Worm (Caenorhabditis elegans) whole organism, early embryonic: Measurements from ENCODE around the gene T14G8.4.
A peak's percentile ranks its signal among the peaks of the same experiment; 100 is the strongest.

Experiments used
- B0310.2 ChIP-seq: sonication (generic microtip); optimal IDR thresholded peaks from 2 replicates; lab custom pipeline; 2016; ENCODE audit warnings: mild to moderate bottlenecking, missing genetic modification characterization, missing compliant biosample characterization
- F13C5.2 ChIP-seq: sonication (generic microtip); optimal IDR thresholded peaks from 2 replicates; lab custom pipeline; 2017; ENCODE audit warnings: mild to moderate bottlenecking, missing genetic modification characterization, inconsistent platforms, missing compliant biosample characterization
- aly-1 ChIP-seq: sonication (generic microtip); optimal IDR thresholded peaks from 2 replicates; lab custom pipeline; 2016; ENCODE audit warnings: missing genetic modification characterization, missing compliant biosample characterization
- ama-1 ChIP-seq: fragments of 150-350 bp; optimal IDR thresholded peaks from 2 replicates; lab custom pipeline; 2014
- ceh-13 ChIP-seq: fragments of 200-800 bp; sonication (Bioruptor generic); optimal IDR thresholded peaks from 2 replicates; lab custom pipeline; 2018; ENCODE audit warnings: mild to moderate bottlenecking, missing genetic modification characterization, missing compliant biosample characterization
- ceh-36 ChIP-seq: sonication (generic microtip); optimal IDR thresholded peaks from 2 replicates; lab custom pipeline; 2016; ENCODE audit warnings: missing genetic modification characterization, inconsistent platforms, missing compliant biosample characterization
- ets-7 ChIP-seq: sonication (generic microtip); optimal IDR thresholded peaks from 2 replicates; lab custom pipeline; 2016; ENCODE audit warnings: missing genotype, missing genetic modification characterization, missing compliant biosample characterization
- flt-1 ChIP-seq: fragments of 200-800 bp; sonication (Bioruptor generic); IDR thresholded peaks from 2 replicates; pipeline ENCODE4 v1.3.6; 2022; ENCODE audit warnings: missing genetic modification characterization, missing compliant biosample characterization
- hmbx-1 ChIP-seq: sonication (generic microtip); optimal IDR thresholded peaks from 2 replicates; lab custom pipeline; 2016; ENCODE audit warnings: mild to moderate bottlenecking, missing genetic modification characterization, missing compliant biosample characterization
- hmg-4 ChIP-seq: fragments of 200-800 bp; sonication (Bioruptor generic); optimal IDR thresholded peaks from 2 replicates; lab custom pipeline; 2018; ENCODE audit warnings: mild to moderate bottlenecking, missing genetic modification characterization, missing compliant biosample characterization
- hnd-1 ChIP-seq: sonication (generic microtip); optimal IDR thresholded peaks from 2 replicates; lab custom pipeline; 2016; ENCODE audit warnings: missing genetic modification characterization, missing compliant biosample characterization
- pes-1 ChIP-seq: fragments of 200-800 bp; sonication (Bioruptor generic); IDR thresholded peaks from 2 replicates; pipeline ENCODE4 v1.3.6; 2022; ENCODE audit warnings: missing genetic modification reagents, missing genetic modification characterization, missing compliant biosample characterization
- scrt-1 ChIP-seq: fragments of 200-800 bp; sonication (Bioruptor generic); IDR thresholded peaks from 2 replicates; pipeline ENCODE4 v1.3.6; 2022; ENCODE audit warnings: missing genetic modification characterization, missing compliant biosample characterization
- sea-1 ChIP-seq: fragments of 200-800 bp; sonication (Bioruptor generic); conservative IDR thresholded peaks from 2 replicates; pipeline ENCODE4 v1.3.6; 2022; ENCODE audit warnings: missing genetic modification characterization, missing compliant biosample characterization
- tbx-11 ChIP-seq: fragments of 200-800 bp; sonication (Bioruptor generic); IDR thresholded peaks from 2 replicates; pipeline ENCODE4 v1.3.6; 2022; ENCODE audit warnings: missing genetic modification characterization, missing compliant biosample characterization
- tbx-37 ChIP-seq: fragments of 200-800 bp; sonication (Bioruptor generic); conservative IDR thresholded peaks from 2 replicates; pipeline ENCODE4 v1.3.6; 2022; ENCODE audit warnings: missing genetic modification reagents, missing genetic modification characterization, missing compliant biosample characterization
- tra-4 ChIP-seq: sonication (generic microtip); optimal IDR thresholded peaks from 2 replicates; lab custom pipeline; 2017; ENCODE audit warnings: missing genetic modification characterization, missing compliant biosample characterization

The T14G8.4 gene

DNA sequence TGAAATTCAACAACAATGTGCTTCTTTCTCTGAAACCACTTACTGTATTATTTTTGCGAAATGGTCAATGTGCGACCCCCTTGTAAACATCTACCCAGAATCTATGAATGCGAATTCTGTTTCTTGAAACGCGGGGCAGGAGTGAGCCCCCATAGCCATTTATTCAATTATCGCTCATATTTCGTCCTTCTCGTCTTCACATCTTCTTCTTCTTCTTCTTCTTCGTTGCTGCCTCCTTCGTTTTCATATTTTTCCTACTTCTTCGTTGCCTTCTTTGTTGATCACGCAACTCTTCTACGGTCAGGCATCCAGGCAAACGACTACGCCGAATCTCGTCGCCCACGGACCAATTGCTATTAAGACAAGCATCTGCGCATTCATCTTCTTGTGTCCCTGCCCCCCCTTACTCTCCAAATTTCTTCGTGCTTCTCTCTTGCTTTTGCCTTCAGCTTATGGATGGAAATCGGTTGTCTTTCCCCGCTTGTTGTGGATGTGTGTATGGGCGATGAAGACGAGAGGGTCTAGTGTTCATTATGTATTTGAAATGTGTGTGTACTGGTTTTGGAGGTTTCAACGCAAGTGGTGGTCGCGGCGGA is 38.5 kb upstream of the T14G8.4 start:
- TF ChIP-seq hnd-1, result no peak
- no peak for TF ChIP-seq B0310.2 (tag; lab: Kevin White, UChicago)
- TF ChIP-seq ama-1 (lab: Kevin White, UChicago), result no peak
- peak; percentile 44 for TF ChIP-seq hmg-4 (GFP tag; lab: Kevin White, UChicago)
- TF ChIP-seq sea-1 (GFP tag; lab: Robert Waterston, UW), result no peak

DNA sequence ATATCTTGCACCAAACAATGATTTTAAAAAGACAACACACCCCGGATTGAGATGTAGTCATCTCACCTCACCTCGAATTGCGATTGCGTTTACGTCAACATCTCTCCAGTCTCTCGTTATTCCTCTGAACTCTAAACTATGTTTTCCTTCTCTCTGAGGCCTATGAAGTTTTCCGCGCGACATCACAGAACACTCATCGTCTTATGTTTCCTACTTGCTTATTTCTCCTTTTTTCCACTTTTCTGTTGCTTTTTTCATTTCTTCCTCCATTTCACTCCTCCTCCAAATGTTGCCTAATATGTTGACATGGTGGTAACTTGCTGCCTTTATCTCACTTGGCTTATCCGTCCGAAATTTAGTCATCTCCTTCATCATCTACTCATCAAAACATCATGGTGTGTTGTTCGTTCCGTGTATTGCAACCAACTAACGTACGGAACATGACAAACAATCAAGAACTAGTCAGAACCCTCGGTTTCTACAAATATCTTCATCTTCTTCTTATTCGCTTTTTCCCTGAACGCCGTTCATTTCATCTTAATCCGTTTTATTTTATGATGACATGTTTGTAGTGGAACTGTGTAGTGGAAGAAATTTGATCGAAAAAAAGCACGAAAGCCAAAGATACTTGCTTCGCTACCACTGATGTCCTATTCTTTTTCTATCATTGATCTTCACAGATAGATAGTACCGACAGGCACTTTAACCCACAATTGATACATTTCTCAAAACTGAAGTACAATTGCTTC is 35.6 kb upstream of the T14G8.4 start:
- TF ChIP-seq hmg-4 (GFP tag; lab: Kevin White, UChicago) (no peak), pes-1 (GFP tag; lab: Robert Waterston, UW) (no peak), hnd-1 (no peak), tbx-11 (GFP tag; lab: Robert Waterston, UW) (no peak), tbx-37 (GFP tag; lab: Robert Waterston, UW) (no peak), hmbx-1 (tag; lab: Kevin White, UChicago) (no peak), tra-4 (no peak), F13C5.2 (tag; lab: Kevin White, UChicago) (no peak), scrt-1 (GFP tag; lab: Robert Waterston, UW) (no peak), ceh-36 (tag; lab: Kevin White, UChicago) (no peak)

DNA sequence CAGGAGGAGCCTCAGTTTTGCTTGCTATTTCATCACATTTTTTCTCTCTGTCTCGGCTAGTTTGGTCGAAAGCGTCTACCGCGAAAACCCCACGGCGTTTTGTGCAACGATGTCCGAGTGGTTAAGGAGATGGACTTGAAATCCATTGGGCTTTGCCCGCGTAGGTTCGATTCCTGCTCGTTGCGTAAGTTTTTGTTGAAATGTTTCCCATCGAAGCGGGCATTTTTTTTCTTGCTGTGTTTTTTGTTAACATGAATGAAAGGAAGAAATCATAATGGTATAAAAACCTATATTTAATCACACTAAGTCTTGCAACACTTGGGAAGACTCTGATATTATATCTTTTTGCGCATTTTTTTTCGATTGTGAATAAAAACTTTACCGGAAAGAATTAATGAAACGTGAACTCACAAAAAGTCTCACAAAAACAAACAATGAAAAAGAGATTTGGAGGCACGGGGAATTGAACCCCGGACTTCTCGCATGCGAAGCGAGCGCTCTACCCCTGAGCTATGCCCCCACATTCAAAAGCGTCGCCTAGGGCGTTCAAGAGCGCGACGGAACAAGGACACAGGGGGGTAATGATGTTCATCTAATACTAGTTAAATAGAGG is 26.2 kb upstream of the T14G8.4 start:
- TF ChIP-seq pes-1 (GFP tag; lab: Robert Waterston, UW) (peak; percentile 88), ets-7 (tag; lab: Kevin White, UChicago) (peak; percentile 66), hnd-1 (peak; percentile 77), ceh-13 (GFP tag; lab: Kevin White, UChicago) (peak; percentile 70), hmg-4 (GFP tag; lab: Kevin White, UChicago) (no peak), aly-1 (tag; lab: Kevin White, UChicago) (peak; percentile 83), F13C5.2 (tag; lab: Kevin White, UChicago) (peak; percentile 89), B0310.2 (tag; lab: Kevin White, UChicago) (peak; percentile 67), tra-4 (peak; percentile 79), tbx-37 (GFP tag; lab: Robert Waterston, UW) (peak; percentile 84), hmbx-1 (tag; lab: Kevin White, UChicago) (peak; percentile 76), tbx-11 (GFP tag; lab: Robert Waterston, UW) (peak; percentile 80), ceh-36 (tag; lab: Kevin White, UChicago) (peak; percentile 90), scrt-1 (GFP tag; lab: Robert Waterston, UW) (peak; percentile 91), flt-1 (GFP tag; lab: Robert Waterston, UW) (peak; percentile 90), ama-1 (lab: Kevin White, UChicago) (no peak), sea-1 (GFP tag; lab: Robert Waterston, UW) (peak; percentile 82)

DNA sequence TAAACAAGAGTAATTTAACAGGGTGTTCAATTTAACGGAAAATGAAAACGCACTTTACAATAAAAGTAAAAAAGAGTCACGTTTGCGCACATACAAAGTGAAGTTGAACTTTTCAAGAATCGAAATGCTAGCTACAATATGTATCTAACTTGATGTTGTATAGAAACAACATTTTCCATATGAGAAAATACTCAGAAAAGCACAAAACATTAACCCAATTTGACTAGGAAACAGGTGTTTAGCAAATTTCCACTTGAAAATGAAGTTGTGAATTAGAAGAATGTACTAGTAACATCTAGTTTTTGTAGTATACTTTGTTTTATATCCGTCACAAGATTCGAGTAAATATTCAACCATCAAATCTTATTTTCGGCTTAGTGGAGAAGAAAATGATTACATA is 21.2 kb upstream of the T14G8.4 start, which contains the start of gene gpc-1:
Gene gpc-1 (minus strand): TSS at position 117 of the 400 bp plus-strand sequence.
- no peak for TF ChIP-seq flt-1 (GFP tag; lab: Robert Waterston, UW)
- TF ChIP-seq hmg-4 (GFP tag; lab: Kevin White, UChicago), result no peak
- TF ChIP-seq ceh-36 (tag; lab: Kevin White, UChicago), result no peak
- TF ChIP-seq aly-1 (tag; lab: Kevin White, UChicago), result no peak
- no peak for TF ChIP-seq tbx-37 (GFP tag; lab: Robert Waterston, UW)
- TF ChIP-seq ets-7 (tag; lab: Kevin White, UChicago), result no peak
- TF ChIP-seq hmbx-1 (tag; lab: Kevin White, UChicago), result no peak
- TF ChIP-seq ama-1 (lab: Kevin White, UChicago), result no peak
- no peak for TF ChIP-seq pes-1 (GFP tag; lab: Robert Waterston, UW)
- no peak for TF ChIP-seq sea-1 (GFP tag; lab: Robert Waterston, UW)
- no peak for TF ChIP-seq F13C5.2 (tag; lab: Kevin White, UChicago)

DNA sequence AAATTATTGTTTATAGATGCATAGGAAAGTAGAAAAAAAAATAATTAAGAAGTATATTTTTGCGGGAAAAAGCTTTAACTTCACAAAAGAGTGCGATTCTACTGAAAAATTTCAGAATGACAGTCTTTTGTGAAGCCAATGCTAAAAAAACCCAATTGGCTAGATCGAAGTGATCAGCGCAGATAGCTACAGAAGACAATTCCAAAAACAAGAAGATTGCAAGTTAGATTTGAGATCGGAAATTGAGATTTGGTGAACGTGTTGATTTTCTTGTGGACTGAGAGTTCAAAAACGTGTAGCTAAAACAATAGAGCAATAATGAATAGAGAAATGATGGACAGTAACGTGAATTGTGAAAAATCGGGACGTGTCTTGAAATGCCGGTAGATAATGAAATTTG is 17.5 kb upstream of the T14G8.4 start:
- no peak for TF ChIP-seq F13C5.2 (tag; lab: Kevin White, UChicago)
- no peak for TF ChIP-seq pes-1 (GFP tag; lab: Robert Waterston, UW)
- no peak for TF ChIP-seq hmg-4 (GFP tag; lab: Kevin White, UChicago)

DNA sequence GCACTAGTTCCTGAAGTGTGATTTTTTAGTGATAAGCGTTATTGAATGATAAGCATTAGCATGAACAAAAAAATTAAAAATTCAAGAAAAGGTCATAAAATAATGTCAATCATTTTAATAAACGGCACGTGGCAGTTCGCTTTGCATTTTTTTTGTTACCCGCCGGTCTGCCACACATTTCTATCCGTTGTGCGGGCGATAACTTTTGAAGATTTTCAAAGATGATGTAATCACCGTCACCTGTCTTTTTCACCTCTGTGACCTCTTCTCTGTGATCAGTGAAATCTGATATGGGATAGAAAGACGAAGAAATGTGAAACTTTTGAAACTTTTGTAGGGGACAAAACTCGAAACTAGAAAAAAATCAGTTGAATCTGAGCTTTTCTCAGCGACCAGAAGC is 14.2 kb upstream of the T14G8.4 start:
- TF ChIP-seq flt-1 (GFP tag; lab: Robert Waterston, UW), result no peak
- no peak for TF ChIP-seq ceh-13 (GFP tag; lab: Kevin White, UChicago)
- TF ChIP-seq aly-1 (tag; lab: Kevin White, UChicago), result no peak
- TF ChIP-seq tra-4, result no peak
- TF ChIP-seq sea-1 (GFP tag; lab: Robert Waterston, UW), result no peak
- no peak for TF ChIP-seq ama-1 (lab: Kevin White, UChicago)
- no peak for TF ChIP-seq B0310.2 (tag; lab: Kevin White, UChicago)
- no peak for TF ChIP-seq tbx-11 (GFP tag; lab: Robert Waterston, UW)
- TF ChIP-seq hmbx-1 (tag; lab: Kevin White, UChicago), result no peak
- TF ChIP-seq hmg-4 (GFP tag; lab: Kevin White, UChicago), result no peak
- no peak for TF ChIP-seq F13C5.2 (tag; lab: Kevin White, UChicago)
- TF ChIP-seq scrt-1 (GFP tag; lab: Robert Waterston, UW), result no peak
- TF ChIP-seq hnd-1, result no peak
- TF ChIP-seq ceh-36 (tag; lab: Kevin White, UChicago), result no peak
- TF ChIP-seq pes-1 (GFP tag; lab: Robert Waterston, UW), result no peak
- no peak for TF ChIP-seq tbx-37 (GFP tag; lab: Robert Waterston, UW)
- no peak for TF ChIP-seq ets-7 (tag; lab: Kevin White, UChicago)
